Worm (Caenorhabditis elegans) whole organism, early embryonic: ENCODE data around the gene clec-251.

Experiments
- B0310.2 ChIP-seq: sonication (generic microtip); optimal IDR thresholded peaks from 2 replicates; lab custom pipeline; 2016; ENCODE audit warnings: mild to moderate bottlenecking, missing genetic modification characterization, missing compliant biosample characterization
- F13C5.2 ChIP-seq: sonication (generic microtip); optimal IDR thresholded peaks from 2 replicates; lab custom pipeline; 2017; ENCODE audit warnings: mild to moderate bottlenecking, missing genetic modification characterization, inconsistent platforms, missing compliant biosample characterization
- ama-1 ChIP-seq: fragments of 150-350 bp; optimal IDR thresholded peaks from 2 replicates; lab custom pipeline; 2014
- ceh-13 ChIP-seq: fragments of 200-800 bp; sonication (Bioruptor generic); optimal IDR thresholded peaks from 2 replicates; lab custom pipeline; 2018; ENCODE audit warnings: mild to moderate bottlenecking, missing genetic modification characterization, missing compliant biosample characterization
- flt-1 ChIP-seq: fragments of 200-800 bp; sonication (Bioruptor generic); IDR thresholded peaks from 2 replicates; pipeline ENCODE4 v1.3.6; 2022; ENCODE audit warnings: missing genetic modification characterization, missing compliant biosample characterization
- hmbx-1 ChIP-seq: sonication (generic microtip); optimal IDR thresholded peaks from 2 replicates; lab custom pipeline; 2016; ENCODE audit warnings: mild to moderate bottlenecking, missing genetic modification characterization, missing compliant biosample characterization
- hmg-4 ChIP-seq: fragments of 200-800 bp; sonication (Bioruptor generic); optimal IDR thresholded peaks from 2 replicates; lab custom pipeline; 2018; ENCODE audit warnings: mild to moderate bottlenecking, missing genetic modification characterization, missing compliant biosample characterization
- hnd-1 ChIP-seq: sonication (generic microtip); optimal IDR thresholded peaks from 2 replicates; lab custom pipeline; 2016; ENCODE audit warnings: missing genetic modification characterization, missing compliant biosample characterization
- tbx-37 ChIP-seq: fragments of 200-800 bp; sonication (Bioruptor generic); conservative IDR thresholded peaks from 2 replicates; pipeline ENCODE4 v1.3.6; 2022; ENCODE audit warnings: missing genetic modification reagents, missing genetic modification characterization, missing compliant biosample characterization

DNA sequence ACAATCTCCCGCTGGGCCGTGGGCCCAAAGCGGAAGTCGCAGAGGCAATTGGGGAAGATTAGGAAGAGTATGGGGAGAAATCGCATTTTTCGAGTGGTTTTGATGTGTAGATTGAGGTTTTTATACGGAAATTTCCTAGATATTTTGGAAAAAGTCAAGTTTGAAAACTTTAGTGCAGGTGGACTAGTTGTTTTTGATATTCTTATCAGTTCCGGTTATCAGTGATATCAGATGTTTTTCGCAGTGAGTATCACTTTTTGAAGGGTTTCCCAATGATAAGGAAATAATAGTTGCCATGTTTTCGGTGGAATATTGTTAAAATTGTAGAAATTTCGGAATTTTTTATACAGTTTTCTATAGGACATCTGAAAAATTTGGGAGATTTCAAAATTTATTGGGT is 12.4 kb downstream of the clec-251 start, which contains the start of gene scl-20:
- TF ChIP-seq hmg-4 (GFP tag; lab: Kevin White, UChicago) (no peak), B0310.2 (tag; lab: Kevin White, UChicago) (no peak), hmbx-1 (tag; lab: Kevin White, UChicago) (no peak), ceh-13 (GFP tag; lab: Kevin White, UChicago) (no peak), tbx-37 (GFP tag; lab: Robert Waterston, UW) (no peak), ama-1 (lab: Kevin White, UChicago) (no peak), flt-1 (GFP tag; lab: Robert Waterston, UW) (no peak), F13C5.2 (no peak), hnd-1 (tag; lab: Kevin White, UChicago) (no peak)
